Worm (Caenorhabditis elegans): Measurements from ENCODE around the gene rpn-13.

DNA sequence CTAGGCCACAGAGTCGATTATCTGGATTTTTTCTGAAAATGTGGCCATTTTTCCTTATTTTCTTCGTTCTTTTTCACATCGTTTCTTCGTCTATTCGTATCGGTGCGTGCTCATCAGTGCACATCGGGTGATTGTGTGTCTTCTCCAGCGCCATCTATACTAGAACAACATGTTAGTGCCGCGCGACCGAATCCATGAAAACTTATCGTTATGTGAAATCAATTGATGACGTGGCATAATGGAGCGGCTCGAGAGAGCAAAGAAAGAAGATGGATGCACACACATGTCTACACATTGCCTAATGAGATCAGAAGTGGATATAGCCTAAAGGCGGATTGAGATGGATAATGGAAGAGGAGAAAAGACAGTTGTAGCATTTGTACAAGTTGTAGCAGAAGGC, 29.5 kb downstream of the rpn-13 start:
- TF ChIP-seq nhr-77 (tag; optimal IDR thresholded peaks at IDR 0.05) (no peak), sptf-1 (tag; optimal IDR thresholded peaks at IDR 0.05) (no peak), mdl-1 (tag; optimal IDR thresholded peaks at IDR 0.05) (no peak), grh-1 (GFP tag; IDR thresholded peaks at IDR 0.05) (no peak), pqm-1 (tag; optimal IDR thresholded peaks at IDR 0.05) (no peak), ztf-11 (tag; optimal IDR thresholded peaks at IDR 0.05) (no peak), ama-1 (optimal IDR thresholded peaks at IDR 0.05) (no peak), zip-4 (GFP tag; optimal IDR thresholded peaks at IDR 0.05) (no peak), nhr-237 (tag; optimal IDR thresholded peaks at IDR 0.05) (no peak), fkh-10 (GFP tag; optimal IDR thresholded peaks at IDR 0.05) (no peak), pax-3 (tag; optimal IDR thresholded peaks at IDR 0.05) (no peak), alr-1 (tag; optimal IDR thresholded peaks at IDR 0.05; ENCODE audit: borderline replicate concordance) (no peak), snu-23 (GFP tag; optimal IDR thresholded peaks at IDR 0.05) (no peak), egl-27 (tag; optimal IDR thresholded peaks at IDR 0.05) (no peak)
